Fruit fly (Drosophila melanogaster) whole organism, pupa: ENCODE data around the gene CG32751.

ENCODE experiments used
- CG13204 ChIP-seq: fragments of 200-800 bp; sonication (Bioruptor generic); optimal IDR thresholded peaks from 2 replicates; lab custom pipeline; 2018; ENCODE audit warnings: missing biosample characterization, mild to moderate bottlenecking, missing genetic modification characterization, moderate library complexity
- Ets98B ChIP-seq: fragments of 200-800 bp; sonication (Bioruptor generic); IDR thresholded peaks from 2 replicates; pipeline ENCODE4 v1.3.6; 2022; ENCODE audit warnings: missing biosample characterization, missing genetic modification characterization
- Pif1A ChIP-seq: fragments of 200-800 bp; sonication (Bioruptor generic); optimal IDR thresholded peaks from 3 replicates; lab custom pipeline; 2016; ENCODE audit warnings: missing biosample characterization, missing genetic modification characterization
- Pif1B ChIP-seq: fragments of 200-800 bp; sonication (Bioruptor generic); optimal IDR thresholded peaks from 3 replicates; lab custom pipeline; 2016; ENCODE audit warnings: missing biosample characterization, missing genetic modification characterization
- rn ChIP-seq: fragments of 200-800 bp; sonication (Bioruptor generic); IDR thresholded peaks from 2 replicates; pipeline ENCODE4 v1.3.6; 2022; ENCODE audit warnings: missing biosample characterization, missing genetic modification characterization

DNA sequence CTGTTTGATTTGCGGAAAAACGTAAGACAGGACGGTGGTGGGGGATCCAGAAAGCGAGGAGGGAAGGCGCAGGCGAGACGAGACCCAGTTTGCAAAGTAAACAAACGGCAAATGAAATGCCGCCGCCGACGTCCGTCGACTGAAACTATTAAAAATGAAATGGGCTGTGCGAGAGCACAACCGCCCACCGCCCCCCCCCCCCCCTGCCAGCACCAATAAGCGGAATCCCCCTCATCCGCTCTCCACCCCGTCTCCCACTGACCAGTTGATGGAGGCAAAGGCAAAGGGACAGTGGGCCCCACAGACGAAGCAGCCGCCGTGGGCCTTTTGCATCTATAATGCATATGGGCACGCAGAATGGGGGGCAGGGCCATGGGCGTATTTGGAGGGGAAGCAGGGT is 31.7 kb downstream of the CG32751 start:
- no peak for TF ChIP-seq Ets98B (GFP tag; lab: Robert Waterston, UW)
- no peak for TF ChIP-seq Pif1B
- TF ChIP-seq CG13204 = no peak
- no peak for TF ChIP-seq Pif1A (GFP tag; lab: Kevin White, UChicago)
- TF ChIP-seq rn (GFP tag; lab: Robert Waterston, UW) = no peak
